Worm (Caenorhabditis elegans) whole organism, L2 larva: ENCODE results near the gene T01H10.11.

Source experiments
- ceh-82 ChIP-seq: fragments of 150-350 bp; optimal IDR thresholded peaks from 2 replicates; lab custom pipeline; 2014; ENCODE audit warnings: missing biosample characterization, missing genetic modification characterization
- fos-1 ChIP-seq: fragments of 150-350 bp; optimal IDR thresholded peaks from 2 replicates; lab custom pipeline; 2014; ENCODE audit warnings: missing biosample characterization, missing genetic modification characterization
- nhr-10 ChIP-seq: sonication (generic microtip); optimal IDR thresholded peaks from 2 replicates; lab custom pipeline; 2017; ENCODE audit warnings: missing biosample characterization, missing genetic modification characterization

- TF ChIP-seq ceh-82 (no peak), fos-1 (tag; lab: Kevin White, UChicago) (peak; percentile 67), nhr-10 (tag; lab: Kevin White, UChicago) (no peak)
Observed at ce11 chrX:12171631-12172348, 48.5 kb downstream of the T01H10.11 start, which contains the start of gene F57G12.1.
